Worm (Caenorhabditis elegans) whole organism, midembryonic: ENCODE results near the gene nhr-87.

Experiments used
- T22C8.4 ChIP-seq: fragments of 200-800 bp; sonication (Bioruptor generic); IDR thresholded peaks from 2 replicates; pipeline ENCODE4 v1.3.6; 2022; ENCODE audit warnings: missing genetic modification characterization, missing compliant biosample characterization
- cog-1 ChIP-seq: sonication (generic microtip); optimal IDR thresholded peaks from 2 replicates; lab custom pipeline; 2016; ENCODE audit warnings: missing genetic modification characterization, missing compliant biosample characterization
- flt-1 ChIP-seq: fragments of 200-800 bp; sonication (Bioruptor generic); IDR thresholded peaks from 2 replicates; pipeline ENCODE4 v1.3.6; 2022; ENCODE audit warnings: missing genetic modification characterization, missing compliant biosample characterization
- klf-2 ChIP-seq: fragments of 200-800 bp; sonication (Bioruptor generic); conservative IDR thresholded peaks from 2 replicates; pipeline ENCODE4 v1.3.6; 2022; ENCODE audit warnings: missing genetic modification reagents, missing genetic modification characterization, missing compliant biosample characterization
- med-1 ChIP-seq: sonication (generic microtip); optimal IDR thresholded peaks from 2 replicates; lab custom pipeline; 2017; ENCODE audit warnings: missing genetic modification characterization, mild to moderate bottlenecking, missing compliant biosample characterization, antibody characterized with exemption, missing genetic modification reagents; ENCODE audit not compliant: insufficient read depth
- ref-1 ChIP-seq: fragments of 200-800 bp; sonication (Bioruptor generic); conservative IDR thresholded peaks from 2 replicates; pipeline ENCODE4 v1.3.6; 2022; ENCODE audit warnings: missing genetic modification reagents, missing genetic modification characterization, missing compliant biosample characterization
- tab-1 ChIP-seq: fragments of 200-800 bp; sonication (Bioruptor generic); IDR thresholded peaks from 2 replicates; pipeline ENCODE4 v1.3.6; 2022; ENCODE audit warnings: missing genetic modification characterization, missing compliant biosample characterization
- ztf-23 ChIP-seq: fragments of 200-800 bp; sonication (Bioruptor generic); IDR thresholded peaks from 2 replicates; pipeline ENCODE4 v1.3.6; 2022; ENCODE audit warnings: missing genetic modification reagents, missing genetic modification characterization, missing compliant biosample characterization
- ztf-29 ChIP-seq: fragments of 200-800 bp; sonication (Bioruptor generic); IDR thresholded peaks from 2 replicates; pipeline ENCODE4 v1.3.6; 2022; ENCODE audit warnings: missing genetic modification reagents, missing genetic modification characterization, missing compliant biosample characterization

The nhr-87 gene

DNA sequence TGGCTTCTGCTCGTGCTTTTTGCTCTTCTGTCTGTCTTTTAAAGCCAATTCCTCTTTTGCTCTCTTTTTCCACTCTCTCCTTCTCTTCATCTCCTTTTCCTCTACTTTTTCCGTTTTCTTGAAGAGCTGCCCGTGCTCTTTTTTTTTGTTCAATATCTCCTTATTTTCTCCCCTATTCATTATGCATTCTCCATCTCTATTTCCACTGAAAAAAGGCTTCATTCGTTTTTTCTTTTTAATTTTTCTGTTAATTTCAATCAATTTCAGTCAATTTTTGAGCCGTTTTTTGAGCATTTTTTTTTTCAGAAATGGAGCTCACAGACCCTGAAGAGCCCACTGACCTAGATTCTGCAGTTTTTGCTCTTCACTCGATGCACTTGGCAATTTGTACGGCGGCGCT is 48.6 kb downstream of the nhr-87 start, which contains the start of gene Y41D4B.1:
Y41D4B.1 (plus strand) TSS at position 301 of the 400 bp plus-strand sequence.
- TF ChIP-seq ztf-23 (GFP tag; lab: Robert Waterston, UW) (no peak), ref-1 (no peak), ztf-29 (GFP tag; lab: Robert Waterston, UW) (no peak), T22C8.4 (GFP tag; lab: Robert Waterston, UW) (no peak), tab-1 (GFP tag; lab: Robert Waterston, UW) (no peak), med-1 (no peak), flt-1 (GFP tag; lab: Robert Waterston, UW) (no peak), klf-2 (GFP tag; lab: Robert Waterston, UW) (no peak), cog-1 (tag; lab: Kevin White, UChicago) (no peak)
